Fruit fly (Drosophila melanogaster) Kc167 (cell line): ENCODE data around the gene CG43703.

Experiments
- Myc ChIP-seq: fragments of >200 bp; optimal IDR thresholded peaks from 2 replicates; lab custom pipeline; 2017; ENCODE audit warnings: missing external identifiers
- Sin3A ChIP-seq: fragments of >200 bp; optimal IDR thresholded peaks from 2 replicates; lab custom pipeline; 2018; ENCODE audit warnings: missing external identifiers
- h ChIP-seq: fragments of >200 bp; optimal IDR thresholded peaks from 3 replicates; lab custom pipeline; 2018; ENCODE audit warnings: missing external identifiers
- insv ChIP-seq: fragments of >200 bp; optimal IDR thresholded peaks from 3 replicates; lab custom pipeline; 2018; ENCODE audit warnings: missing external identifiers
- psq ChIP-seq: fragments of >200 bp; optimal IDR thresholded peaks from 2 replicates; lab custom pipeline; 2017; ENCODE audit warnings: missing external identifiers
- ttk ChIP-seq: sonication (Bioruptor generic); optimal IDR thresholded peaks from 2 replicates; lab custom pipeline; 2017; ENCODE audit warnings: missing external identifiers

- no peak for TF ChIP-seq psq (lab: Kevin White, UChicago)
- no peak for TF ChIP-seq Myc (lab: Kevin White, UChicago)
- TF ChIP-seq Sin3A (lab: Kevin White, UChicago), result no peak
- no peak for TF ChIP-seq h (lab: Kevin White, UChicago)
- no peak for TF ChIP-seq ttk
- no peak for TF ChIP-seq insv (lab: Kevin White, UChicago)
Measured at dm6 chr2L:3771109-3772067, 6.1 kb downstream of the CG43703 start, which contains the start of gene bowl.
